Worm (Caenorhabditis elegans): ENCODE results near the gene F17C11.13.

F17C11.13 gene

ce11 chrV:10938739-10939138 is 17.0 kb upstream of the F17C11.13 start, which contains the start of gene F17C11.11:
Gene F17C11.11, minus strand, starts transcription at chrV:10938817.
- TF ChIP-seq W03F9.2 (tag; optimal IDR thresholded peaks at IDR 0.05) (no peak), him-1 (tag; optimal IDR thresholded peaks at IDR 0.05) (no peak), dao-5 (tag; optimal IDR thresholded peaks at IDR 0.05) (no peak)

- TF ChIP-seq dao-5 (tag; optimal IDR thresholded peaks at IDR 0.05): no peak
- no peak for TF ChIP-seq him-1 (tag; optimal IDR thresholded peaks at IDR 0.05)
- TF ChIP-seq W03F9.2 (tag; optimal IDR thresholded peaks at IDR 0.05): no peak
These were observed 15.6 kb upstream of the F17C11.13 start for ce11 chrV:10939990-10940570.

ce11 chrV:10940571-10940991 is 15.1 kb upstream of the F17C11.13 start:
- TF ChIP-seq him-1 (tag; optimal IDR thresholded peaks at IDR 0.05) (no peak), W03F9.2 (tag; optimal IDR thresholded peaks at IDR 0.05) (peak; percentile 19)

- TF ChIP-seq W03F9.2 (tag; optimal IDR thresholded peaks at IDR 0.05) (no peak), him-1 (tag; optimal IDR thresholded peaks at IDR 0.05) (no peak), dao-5 (tag; optimal IDR thresholded peaks at IDR 0.05) (no peak)
These were observed 14.6 kb upstream of the F17C11.13 start, which contains the start of gene F17C11.26 for ce11 chrV:10941150-10941549. Gene F17C11.26, plus strand, starts transcription at chrV:10941450.

- TF ChIP-seq him-1 (tag; optimal IDR thresholded peaks at IDR 0.05) (no peak), dao-5 (tag; optimal IDR thresholded peaks at IDR 0.05) (no peak), W03F9.2 (tag; optimal IDR thresholded peaks at IDR 0.05) (no peak)
These were observed 13.6 kb upstream of the F17C11.13 start, which contains the start of gene zip-9 for ce11 chrV:10942161-10942560. Gene zip-9, plus strand, starts transcription at chrV:10942461.

- TF ChIP-seq dao-5 (tag; optimal IDR thresholded peaks at IDR 0.05) (no peak), W03F9.2 (tag; optimal IDR thresholded peaks at IDR 0.05) (no peak), him-1 (tag; optimal IDR thresholded peaks at IDR 0.05) (no peak)
These were observed 10.8 kb upstream of the F17C11.13 start for ce11 chrV:10944903-10945302.

DNA sequence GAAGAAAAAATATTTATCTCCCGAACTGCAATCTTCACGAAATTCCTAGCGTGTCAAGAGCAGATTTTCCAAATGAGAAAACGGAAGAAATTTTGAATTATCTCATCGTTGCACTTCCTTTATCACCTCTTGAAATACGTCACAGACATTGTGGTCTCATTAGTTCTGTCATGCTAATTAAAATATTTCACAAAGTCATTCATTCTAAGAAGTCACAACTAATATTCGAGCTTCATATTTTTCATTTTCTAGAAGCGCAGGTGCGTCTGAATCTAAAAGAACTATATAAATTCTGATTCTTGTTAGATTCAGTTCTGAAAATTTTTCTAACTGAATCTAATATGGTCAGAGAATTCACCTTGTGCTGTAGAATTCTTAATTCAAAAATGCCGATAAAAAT is 8.5 kb upstream of the F17C11.13 start:
- TF ChIP-seq W03F9.2 (tag; optimal IDR thresholded peaks at IDR 0.05): no peak
- no peak for TF ChIP-seq him-1 (tag; optimal IDR thresholded peaks at IDR 0.05)
- no peak for TF ChIP-seq dao-5 (tag; optimal IDR thresholded peaks at IDR 0.05)

DNA sequence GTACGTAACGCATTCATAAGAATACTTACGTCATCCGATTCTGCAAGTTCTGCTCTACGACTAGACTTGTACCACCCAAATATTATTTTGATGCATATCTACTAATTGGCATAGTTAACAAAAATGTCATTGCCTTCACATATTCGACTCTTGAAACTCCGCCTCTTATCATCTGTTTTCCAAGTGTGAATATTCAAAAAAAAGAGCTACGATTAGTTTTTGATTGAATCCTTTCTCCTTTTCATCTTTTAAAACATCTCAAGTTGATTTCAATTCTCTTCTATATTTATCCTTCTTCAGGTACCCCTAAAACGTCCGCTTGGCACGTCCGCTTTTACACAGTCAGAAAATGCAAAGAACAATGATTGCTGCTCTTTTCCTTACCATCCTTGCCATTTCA is 7.8 kb upstream of the F17C11.13 start, which contains the start of gene F17C11.2:
Gene F17C11.2 (plus strand): TSS at position 301 of the 400 bp plus-strand sequence.
- TF ChIP-seq dao-5 (tag; optimal IDR thresholded peaks at IDR 0.05): no peak
- no peak for TF ChIP-seq him-1 (tag; optimal IDR thresholded peaks at IDR 0.05)
- TF ChIP-seq W03F9.2 (tag; optimal IDR thresholded peaks at IDR 0.05): no peak

DNA sequence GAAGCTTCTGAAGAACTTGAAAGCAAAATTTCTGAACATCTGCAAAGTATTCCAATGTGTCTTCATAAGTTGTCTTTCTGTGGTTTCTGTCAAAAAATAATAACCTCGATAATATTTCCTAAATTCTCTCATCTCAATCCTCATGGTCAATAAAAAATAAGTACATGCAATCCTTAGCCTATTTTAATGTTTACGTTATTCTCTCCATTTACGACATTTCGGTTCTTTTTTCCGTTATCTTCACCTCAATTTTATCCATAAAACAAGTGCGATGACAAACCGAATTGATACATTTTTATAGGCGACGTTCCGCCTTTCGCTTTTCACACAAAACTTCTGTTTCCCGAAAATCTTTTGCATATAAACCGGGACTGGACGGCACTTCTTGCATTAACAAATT is 6.2 kb upstream of the F17C11.13 start, which contains the start of gene col-153:
Gene col-153 (plus strand): TSS at position 301 of the 400 bp plus-strand sequence.
- TF ChIP-seq W03F9.2 (tag; optimal IDR thresholded peaks at IDR 0.05) (no peak), him-1 (tag; optimal IDR thresholded peaks at IDR 0.05) (no peak), dao-5 (tag; optimal IDR thresholded peaks at IDR 0.05) (no peak)

DNA sequence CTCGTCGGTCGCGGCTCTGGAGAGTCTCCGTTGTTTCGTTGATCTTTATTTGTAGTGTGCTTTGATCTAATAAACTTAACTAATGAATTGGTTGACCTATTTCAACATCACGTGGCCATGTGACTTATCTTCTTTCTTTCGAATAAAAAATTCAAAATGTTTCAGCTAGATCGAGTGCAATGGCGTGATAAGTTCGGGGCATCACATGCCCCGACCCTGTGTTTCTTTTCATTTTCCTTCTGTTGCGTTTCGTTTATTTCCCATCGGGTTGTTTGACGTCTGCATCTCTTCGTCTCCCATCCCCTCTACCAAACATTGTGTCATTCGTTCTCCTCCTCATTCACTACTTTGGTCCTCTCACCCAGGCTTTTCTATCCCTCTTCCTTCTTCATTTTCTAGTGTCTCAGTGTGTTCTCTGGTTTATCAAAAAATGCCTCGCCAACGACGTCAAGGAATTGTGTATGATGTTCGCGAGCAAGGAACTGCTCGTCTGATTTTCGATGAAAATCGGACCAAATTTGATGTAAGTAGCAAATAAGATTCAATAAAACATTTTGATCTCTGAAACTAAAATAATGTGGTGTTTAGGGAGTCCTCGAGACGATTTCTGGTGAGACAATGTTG is 4.0 kb upstream of the F17C11.13 start, which contains the start of gene F17C11.4:
Gene F17C11.4 (plus strand): TSS at position 206 of the 624 bp plus-strand sequence.
- TF ChIP-seq W03F9.2 (tag; optimal IDR thresholded peaks at IDR 0.05) (peak; percentile 62), dao-5 (tag; optimal IDR thresholded peaks at IDR 0.05) (no peak)

DNA sequence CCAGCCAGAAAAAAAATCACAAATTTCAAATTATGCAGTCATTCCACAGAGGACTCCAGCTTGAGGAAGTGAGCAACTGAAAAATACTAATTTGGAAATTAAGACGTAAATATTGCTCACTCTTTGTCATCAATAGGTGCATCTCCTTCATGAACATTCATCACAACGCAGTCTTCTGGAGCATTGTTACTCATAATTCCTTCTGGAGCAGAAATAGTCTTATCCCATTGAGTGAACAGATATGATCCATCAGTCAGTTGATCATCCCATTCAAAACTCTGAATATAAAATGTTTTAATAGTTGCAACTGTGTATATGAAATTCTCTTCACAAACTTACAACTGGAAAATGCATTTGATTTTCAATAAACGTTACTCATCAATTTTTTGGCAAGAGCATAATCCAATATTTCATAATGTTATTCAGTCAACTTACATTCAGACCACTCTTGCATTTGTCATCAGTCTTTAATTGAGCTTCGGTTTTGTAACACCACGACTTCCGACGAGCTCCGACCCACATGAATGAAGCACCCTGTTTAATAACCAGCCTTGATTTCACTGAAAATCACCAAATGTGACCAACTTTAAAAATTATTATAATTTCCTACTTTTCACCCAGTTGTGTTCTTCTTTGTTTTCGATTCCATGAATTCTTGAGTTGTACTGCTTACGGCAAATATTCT is 2.1 kb upstream of the F17C11.13 start:
- TF ChIP-seq him-1 (tag; optimal IDR thresholded peaks at IDR 0.05): no peak
- TF ChIP-seq dao-5 (tag; optimal IDR thresholded peaks at IDR 0.05): no peak
- TF ChIP-seq W03F9.2 (tag; optimal IDR thresholded peaks at IDR 0.05): no peak

ce11 chrV:10954334-10954733 is 1.4 kb upstream of the F17C11.13 start, which contains the start of gene clec-221:
Gene clec-221, minus strand, starts transcription at chrV:10954434.
- no peak for TF ChIP-seq him-1 (tag; optimal IDR thresholded peaks at IDR 0.05)
- TF ChIP-seq dao-5 (tag; optimal IDR thresholded peaks at IDR 0.05): no peak
- no peak for TF ChIP-seq W03F9.2 (tag; optimal IDR thresholded peaks at IDR 0.05)

ce11 chrV:10954832-10955231 is 891 bp upstream of the F17C11.13 start, which contains the start of gene F17C11.6:
Gene F17C11.6, plus strand, starts transcription at chrV:10955121.
- TF ChIP-seq W03F9.2 (tag; optimal IDR thresholded peaks at IDR 0.05): no peak
- TF ChIP-seq him-1 (tag; optimal IDR thresholded peaks at IDR 0.05): no peak
- no peak for TF ChIP-seq dao-5 (tag; optimal IDR thresholded peaks at IDR 0.05)
